Fruit fly (Drosophila melanogaster): ENCODE data around the gene mRpL28.

The mRpL28 gene

DNA sequence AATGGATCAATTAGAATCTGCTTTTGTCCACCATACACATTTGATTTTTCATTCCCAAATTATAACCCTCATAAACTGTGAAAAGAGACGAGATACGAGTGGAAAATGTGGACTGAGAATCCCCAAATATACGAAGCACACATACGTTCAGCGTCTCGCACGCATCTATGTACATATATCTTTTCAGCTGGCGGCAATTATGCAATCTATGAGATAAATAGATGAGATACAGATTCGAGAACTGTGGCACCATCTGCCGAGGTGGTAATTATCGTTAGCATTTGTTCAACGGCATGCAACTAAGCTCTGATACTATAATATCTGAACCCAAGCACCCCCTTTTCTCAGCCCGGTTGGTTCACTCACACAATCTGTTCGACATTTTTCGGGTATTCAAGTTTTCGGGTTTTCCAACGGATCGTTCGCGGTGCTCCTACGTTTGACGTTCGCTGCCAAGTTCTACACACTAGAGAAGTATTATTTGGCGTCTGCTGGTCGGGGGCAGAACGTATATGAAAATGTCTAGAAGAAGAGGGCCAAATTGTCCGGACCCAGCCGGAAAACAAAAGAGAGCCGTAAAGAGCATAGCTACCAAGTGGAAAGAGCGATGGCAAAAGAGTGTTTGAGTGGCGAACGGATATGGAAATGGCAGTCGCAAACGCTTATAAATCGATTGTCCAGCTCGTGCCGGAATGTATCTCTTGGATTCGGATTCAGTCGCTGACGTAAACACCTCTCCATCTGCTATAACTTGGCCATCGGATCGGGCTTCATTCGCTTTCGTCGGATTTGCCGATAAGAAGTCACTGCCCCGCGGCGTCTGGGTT, 21.4 kb downstream of the mRpL28 start:
- TF ChIP-seq br (GFP tag; optimal IDR thresholded peaks at IDR 0.05) (no peak), Dfd (GFP tag; optimal IDR thresholded peaks at IDR 0.05) (no peak), fru (GFP tag; optimal IDR thresholded peaks at IDR 0.05) (no peak), Rel (GFP tag; optimal IDR thresholded peaks at IDR 0.05) (no peak), Rel (tag; optimal IDR thresholded peaks at IDR 0.05) (no peak)

DNA sequence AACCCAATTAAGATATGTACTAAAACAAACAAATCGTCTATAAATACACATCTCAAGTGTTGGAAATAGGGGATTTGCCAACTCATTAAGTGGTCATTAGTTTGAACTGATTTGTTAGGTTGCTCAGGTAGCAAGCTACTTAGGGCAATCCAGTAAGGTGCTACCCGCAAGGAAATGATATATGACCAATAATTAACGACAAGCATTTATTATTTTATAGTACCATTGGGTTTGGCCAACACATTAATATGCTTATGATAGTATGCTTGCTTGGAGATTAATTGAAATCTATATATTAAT, 22.0 kb downstream of the mRpL28 start:
- no peak for TF ChIP-seq ey (GFP tag; optimal IDR thresholded peaks at IDR 0.05)
- TF ChIP-seq dl (GFP tag; optimal IDR thresholded peaks at IDR 0.05; ENCODE audit: insufficient read depth in 1 of 2, partially characterized antibody in 2 of 2) = no peak
- no peak for TF ChIP-seq usp (GFP tag; optimal IDR thresholded peaks at IDR 0.05)
- TF ChIP-seq Mio (GFP tag; optimal IDR thresholded peaks at IDR 0.05) = no peak
- no peak for TF ChIP-seq Abd-B (GFP tag; optimal IDR thresholded peaks at IDR 0.05)
- TF ChIP-seq HLH106 (tag; optimal IDR thresholded peaks at IDR 0.05) = no peak
- no peak for TF ChIP-seq CG32264 (GFP tag; optimal IDR thresholded peaks at IDR 0.05)
- no peak for TF ChIP-seq psq (GFP tag; optimal IDR thresholded peaks at IDR 0.05)
- no peak for TF ChIP-seq dsf (GFP tag; optimal IDR thresholded peaks at IDR 0.05; ENCODE audit: borderline replicate concordance)
- TF ChIP-seq Sp1 (GFP tag; optimal IDR thresholded peaks at IDR 0.05) = no peak
- no peak for TF ChIP-seq Rel (GFP tag; optimal IDR thresholded peaks at IDR 0.05)
- no peak for TF ChIP-seq Rel (tag; optimal IDR thresholded peaks at IDR 0.05)
- no peak for TF ChIP-seq Hr83 (GFP tag; optimal IDR thresholded peaks at IDR 0.05; ENCODE audit: poor library complexity, severe bottlenecking)
- TF ChIP-seq rgr (GFP tag; optimal IDR thresholded peaks at IDR 0.05) = no peak

DNA sequence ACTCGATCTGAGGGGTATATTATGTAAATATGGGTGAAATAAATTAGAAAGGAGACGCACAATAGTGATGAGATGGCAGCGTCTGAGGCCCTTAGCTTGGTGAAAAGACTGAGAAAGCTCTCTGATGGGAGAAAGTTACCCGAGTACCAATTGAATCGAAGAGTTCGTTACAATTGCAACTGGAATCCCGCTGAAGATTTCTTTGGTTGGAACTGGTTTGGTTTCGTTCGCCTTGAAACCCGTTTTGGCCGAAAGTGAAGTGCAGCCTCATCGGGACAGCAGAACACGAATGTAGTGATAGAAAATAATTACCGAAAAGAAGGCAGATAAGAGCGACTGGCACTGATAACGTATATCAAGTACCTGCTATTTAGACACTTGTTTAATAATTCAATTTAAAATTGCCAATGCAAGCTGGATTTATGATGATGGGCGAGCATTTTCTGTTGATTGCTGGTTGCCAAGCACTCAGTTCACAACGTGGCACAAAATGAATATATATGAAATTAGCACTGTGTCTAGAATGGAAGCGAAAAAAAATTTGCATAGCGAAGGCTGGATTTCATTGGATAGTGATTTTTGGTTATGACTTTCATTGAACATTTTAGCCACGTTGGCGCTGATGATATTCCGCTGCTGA, 22.6 kb downstream of the mRpL28 start:
- no peak for TF ChIP-seq Rel (GFP tag; optimal IDR thresholded peaks at IDR 0.05)
- TF ChIP-seq Rel (tag; optimal IDR thresholded peaks at IDR 0.05) = no peak
- no peak for TF ChIP-seq Dif (GFP tag; optimal IDR thresholded peaks at IDR 0.05; ENCODE audit: partially characterized antibody)
- no peak for TF ChIP-seq HLH106 (tag; optimal IDR thresholded peaks at IDR 0.05)
- no peak for TF ChIP-seq Hnf4 (GFP tag; optimal IDR thresholded peaks at IDR 0.05)
- no peak for TF ChIP-seq CrebA (GFP tag; optimal IDR thresholded peaks at IDR 0.05; ENCODE audit: borderline replicate concordance)
- TF ChIP-seq Vsx2 (GFP tag; optimal IDR thresholded peaks at IDR 0.05; ENCODE audit: partially characterized antibody) = no peak
- TF ChIP-seq usp (GFP tag; optimal IDR thresholded peaks at IDR 0.05) = no peak
- no peak for TF ChIP-seq ey (GFP tag; optimal IDR thresholded peaks at IDR 0.05)

DNA sequence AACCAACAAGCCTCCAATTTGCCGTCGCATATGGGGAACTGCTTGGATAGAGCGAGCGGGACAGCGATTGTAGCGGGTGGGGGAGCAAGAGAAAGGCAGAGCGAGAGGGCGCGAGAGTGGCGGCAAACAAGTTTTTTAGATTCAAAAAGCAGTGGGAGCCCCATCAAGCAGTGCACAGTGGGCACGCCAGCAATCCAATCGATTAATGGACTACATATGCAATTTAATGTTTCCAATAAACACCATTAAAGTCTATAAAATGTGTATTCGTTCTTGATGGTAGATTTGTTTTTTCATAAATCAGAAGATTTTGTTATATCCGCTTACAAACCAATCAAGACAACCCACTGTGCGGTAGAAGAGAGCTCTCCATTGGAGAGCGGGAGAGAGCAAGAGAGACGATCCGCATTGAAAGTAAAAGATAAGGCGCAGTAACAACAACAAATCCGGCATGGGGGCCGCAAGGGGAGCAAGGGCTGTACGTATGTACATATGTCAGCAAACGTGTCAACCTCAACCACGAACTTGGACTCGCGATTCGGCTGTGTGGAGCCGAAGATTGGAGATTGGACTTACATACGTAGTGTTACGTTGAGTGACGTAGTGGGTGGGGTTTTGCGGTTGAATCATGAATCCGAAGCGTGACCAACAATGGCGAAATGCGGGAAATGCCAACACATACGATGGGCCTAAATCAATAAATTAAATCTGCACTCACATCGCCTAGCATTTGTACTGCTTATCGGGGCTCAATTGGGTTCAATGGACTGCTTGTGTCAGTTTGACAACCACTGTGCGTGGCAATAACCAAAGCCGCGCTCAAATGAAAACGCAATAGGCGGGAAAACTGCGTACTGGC, 23.9 kb downstream of the mRpL28 start:
- TF ChIP-seq Mio (GFP tag; optimal IDR thresholded peaks at IDR 0.05) (peak; percentile 92), foxo (GFP tag; optimal IDR thresholded peaks at IDR 0.05) (peak; percentile 97 to 99), Hr83 (GFP tag; optimal IDR thresholded peaks at IDR 0.05; ENCODE audit: poor library complexity, severe bottlenecking) (peak; percentile 92), CG32264 (GFP tag; optimal IDR thresholded peaks at IDR 0.05) (peak; percentile 98), Abd-B (GFP tag; optimal IDR thresholded peaks at IDR 0.05) (no peak), OdsH (GFP tag; optimal IDR thresholded peaks at IDR 0.05) (peak; percentile 98), HLH106 (tag; optimal IDR thresholded peaks at IDR 0.05) (peak; percentile 98), dsf (GFP tag; optimal IDR thresholded peaks at IDR 0.05; ENCODE audit: borderline replicate concordance) (peak; percentile 94), fru (GFP tag; optimal IDR thresholded peaks at IDR 0.05) (peak; percentile 100), sv (GFP tag; optimal IDR thresholded peaks at IDR 0.05) (peak; percentile 98), jim (GFP tag; optimal IDR thresholded peaks at IDR 0.05) (no peak), CrebA (GFP tag; optimal IDR thresholded peaks at IDR 0.05; ENCODE audit: borderline replicate concordance) (peak; percentile 95), N (GFP tag; optimal IDR thresholded peaks at IDR 0.05) (peak; percentile 88), Hnf4 (GFP tag; optimal IDR thresholded peaks at IDR 0.05) (peak; percentile 98), h (GFP tag; optimal IDR thresholded peaks at IDR 0.05) (peak; percentile 99), Sp1 (GFP tag; optimal IDR thresholded peaks at IDR 0.05) (peak; percentile 98), Dif (GFP tag; optimal IDR thresholded peaks at IDR 0.05; ENCODE audit: partially characterized antibody) (peak; percentile 94), br (GFP tag; optimal IDR thresholded peaks at IDR 0.05) (peak; percentile 99), psq (GFP tag; optimal IDR thresholded peaks at IDR 0.05) (peak; percentile 95), sage (GFP tag; optimal IDR thresholded peaks at IDR 0.05) (peak; percentile 96), usp (GFP tag; optimal IDR thresholded peaks at IDR 0.05) (no peak), Rel (GFP tag; optimal IDR thresholded peaks at IDR 0.05) (peak; percentile 95), Rel (tag; optimal IDR thresholded peaks at IDR 0.05) (peak; percentile 97), Vsx2 (GFP tag; optimal IDR thresholded peaks at IDR 0.05; ENCODE audit: partially characterized antibody) (peak; percentile 69), tai (GFP tag; optimal IDR thresholded peaks at IDR 0.05) (peak; percentile 97), ey (GFP tag; optimal IDR thresholded peaks at IDR 0.05) (peak; percentile 99), Dfd (GFP tag; optimal IDR thresholded peaks at IDR 0.05) (no peak), Myc (optimal IDR thresholded peaks at IDR 0.05) (peak; percentile 37), pan (optimal IDR thresholded peaks at IDR 0.05) (no peak), dmrt93B (GFP tag; optimal IDR thresholded peaks at IDR 0.05) (peak; percentile 98), CG9705 (GFP tag; optimal IDR thresholded peaks at IDR 0.05) (peak; percentile 96), rgr (GFP tag; optimal IDR thresholded peaks at IDR 0.05) (peak; percentile 99), Jra (GFP tag; optimal IDR thresholded peaks at IDR 0.05) (peak; percentile 97), lola (GFP tag; optimal IDR thresholded peaks at IDR 0.05) (no peak), dl (GFP tag; optimal IDR thresholded peaks at IDR 0.05; ENCODE audit: insufficient read depth in 1 of 2, partially characterized antibody in 2 of 2) (peak; percentile 80 to 91)
